Worm (Caenorhabditis elegans) whole organism, early embryonic: ENCODE results near the gene T07A9.14.

ENCODE experiments used
- B0310.2 ChIP-seq: sonication (generic microtip); optimal IDR thresholded peaks from 2 replicates; lab custom pipeline; 2016; ENCODE audit warnings: mild to moderate bottlenecking, missing genetic modification characterization, missing compliant biosample characterization
- F13C5.2 ChIP-seq: sonication (generic microtip); optimal IDR thresholded peaks from 2 replicates; lab custom pipeline; 2017; ENCODE audit warnings: mild to moderate bottlenecking, missing genetic modification characterization, inconsistent platforms, missing compliant biosample characterization
- aly-1 ChIP-seq: sonication (generic microtip); optimal IDR thresholded peaks from 2 replicates; lab custom pipeline; 2016; ENCODE audit warnings: missing genetic modification characterization, missing compliant biosample characterization
- ama-1 ChIP-seq: fragments of 150-350 bp; optimal IDR thresholded peaks from 2 replicates; lab custom pipeline; 2014
- ceh-13 ChIP-seq: fragments of 200-800 bp; sonication (Bioruptor generic); optimal IDR thresholded peaks from 2 replicates; lab custom pipeline; 2018; ENCODE audit warnings: mild to moderate bottlenecking, missing genetic modification characterization, missing compliant biosample characterization
- ceh-36 ChIP-seq: sonication (generic microtip); optimal IDR thresholded peaks from 2 replicates; lab custom pipeline; 2016; ENCODE audit warnings: missing genetic modification characterization, inconsistent platforms, missing compliant biosample characterization
- ets-7 ChIP-seq: sonication (generic microtip); optimal IDR thresholded peaks from 2 replicates; lab custom pipeline; 2016; ENCODE audit warnings: missing genotype, missing genetic modification characterization, missing compliant biosample characterization
- flt-1 ChIP-seq: fragments of 200-800 bp; sonication (Bioruptor generic); IDR thresholded peaks from 2 replicates; pipeline ENCODE4 v1.3.6; 2022; ENCODE audit warnings: missing genetic modification characterization, missing compliant biosample characterization
- hmbx-1 ChIP-seq: sonication (generic microtip); optimal IDR thresholded peaks from 2 replicates; lab custom pipeline; 2016; ENCODE audit warnings: mild to moderate bottlenecking, missing genetic modification characterization, missing compliant biosample characterization
- hmg-4 ChIP-seq: fragments of 200-800 bp; sonication (Bioruptor generic); optimal IDR thresholded peaks from 2 replicates; lab custom pipeline; 2018; ENCODE audit warnings: mild to moderate bottlenecking, missing genetic modification characterization, missing compliant biosample characterization
- hnd-1 ChIP-seq: sonication (generic microtip); optimal IDR thresholded peaks from 2 replicates; lab custom pipeline; 2016; ENCODE audit warnings: missing genetic modification characterization, missing compliant biosample characterization
- pes-1 ChIP-seq: fragments of 200-800 bp; sonication (Bioruptor generic); IDR thresholded peaks from 2 replicates; pipeline ENCODE4 v1.3.6; 2022; ENCODE audit warnings: missing genetic modification reagents, missing genetic modification characterization, missing compliant biosample characterization
- scrt-1 ChIP-seq: fragments of 200-800 bp; sonication (Bioruptor generic); IDR thresholded peaks from 2 replicates; pipeline ENCODE4 v1.3.6; 2022; ENCODE audit warnings: missing genetic modification characterization, missing compliant biosample characterization
- sea-1 ChIP-seq: fragments of 200-800 bp; sonication (Bioruptor generic); conservative IDR thresholded peaks from 2 replicates; pipeline ENCODE4 v1.3.6; 2022; ENCODE audit warnings: missing genetic modification characterization, missing compliant biosample characterization
- tbx-11 ChIP-seq: fragments of 200-800 bp; sonication (Bioruptor generic); IDR thresholded peaks from 2 replicates; pipeline ENCODE4 v1.3.6; 2022; ENCODE audit warnings: missing genetic modification characterization, missing compliant biosample characterization
- tbx-37 ChIP-seq: fragments of 200-800 bp; sonication (Bioruptor generic); conservative IDR thresholded peaks from 2 replicates; pipeline ENCODE4 v1.3.6; 2022; ENCODE audit warnings: missing genetic modification reagents, missing genetic modification characterization, missing compliant biosample characterization
- tra-4 ChIP-seq: sonication (generic microtip); optimal IDR thresholded peaks from 2 replicates; lab custom pipeline; 2017; ENCODE audit warnings: missing genetic modification characterization, missing compliant biosample characterization

T07A9.14 gene

ce11 chrIV:375915-376314 is 10.6 kb upstream of the T07A9.14 start, which contains the start of gene fln-1:
TSS of gene fln-1 (minus strand) at chrIV:376015.
- TF ChIP-seq ets-7 (no peak), sea-1 (GFP tag; lab: Robert Waterston, UW) (no peak), flt-1 (GFP tag; lab: Robert Waterston, UW) (no peak)

ce11 chrIV:377791-378190 is 8.7 kb upstream of the T07A9.14 start:
- TF ChIP-seq tra-4 (tag; lab: Kevin White, UChicago) (no peak), tbx-11 (GFP tag; lab: Robert Waterston, UW) (no peak), aly-1 (tag; lab: Kevin White, UChicago) (no peak), hmbx-1 (tag; lab: Kevin White, UChicago) (no peak), tbx-37 (GFP tag; lab: Robert Waterston, UW) (no peak), pes-1 (GFP tag; lab: Robert Waterston, UW) (no peak), hnd-1 (no peak), scrt-1 (no peak), ama-1 (lab: Kevin White, UChicago) (no peak)

ce11 chrIV:378367-378766 is 8.1 kb upstream of the T07A9.14 start:
- no peak for TF ChIP-seq tbx-11 (GFP tag; lab: Robert Waterston, UW)
- TF ChIP-seq ama-1 (lab: Kevin White, UChicago), result no peak
- no peak for TF ChIP-seq B0310.2 (tag; lab: Kevin White, UChicago)
- no peak for TF ChIP-seq ceh-13 (GFP tag; lab: Kevin White, UChicago)
- no peak for TF ChIP-seq hmg-4
- TF ChIP-seq hnd-1, result no peak
- no peak for TF ChIP-seq ets-7
- TF ChIP-seq flt-1 (GFP tag; lab: Robert Waterston, UW), result no peak
- TF ChIP-seq tbx-37 (GFP tag; lab: Robert Waterston, UW), result no peak
- TF ChIP-seq ceh-36 (tag; lab: Kevin White, UChicago), result no peak
- TF ChIP-seq sea-1 (GFP tag; lab: Robert Waterston, UW), result no peak
- TF ChIP-seq aly-1 (tag; lab: Kevin White, UChicago), result no peak
- no peak for TF ChIP-seq F13C5.2 (tag; lab: Kevin White, UChicago)
- no peak for TF ChIP-seq hmbx-1 (tag; lab: Kevin White, UChicago)
- no peak for TF ChIP-seq pes-1 (GFP tag; lab: Robert Waterston, UW)
- TF ChIP-seq tra-4 (tag; lab: Kevin White, UChicago), result no peak
- TF ChIP-seq scrt-1, result no peak

- TF ChIP-seq scrt-1 (no peak), pes-1 (GFP tag; lab: Robert Waterston, UW) (no peak), B0310.2 (tag; lab: Kevin White, UChicago) (no peak), aly-1 (tag; lab: Kevin White, UChicago) (no peak), F13C5.2 (tag; lab: Kevin White, UChicago) (no peak), tra-4 (tag; lab: Kevin White, UChicago) (no peak), ama-1 (lab: Kevin White, UChicago) (no peak), hmbx-1 (tag; lab: Kevin White, UChicago) (no peak), ets-7 (no peak), ceh-36 (tag; lab: Kevin White, UChicago) (no peak), hnd-1 (no peak), tbx-11 (GFP tag; lab: Robert Waterston, UW) (no peak)
These were observed 7.7 kb upstream of the T07A9.14 start for ce11 chrIV:378838-379237.

ce11 chrIV:379605-380004 is 6.9 kb upstream of the T07A9.14 start:
- no peak for TF ChIP-seq B0310.2 (tag; lab: Kevin White, UChicago)
- no peak for TF ChIP-seq hmbx-1 (tag; lab: Kevin White, UChicago)
- no peak for TF ChIP-seq pes-1 (GFP tag; lab: Robert Waterston, UW)
- TF ChIP-seq scrt-1, result no peak
- TF ChIP-seq tbx-11 (GFP tag; lab: Robert Waterston, UW), result no peak
- TF ChIP-seq ceh-36 (tag; lab: Kevin White, UChicago), result no peak
- no peak for TF ChIP-seq aly-1 (tag; lab: Kevin White, UChicago)
- no peak for TF ChIP-seq ets-7
- TF ChIP-seq hmg-4, result no peak
- TF ChIP-seq tbx-37 (GFP tag; lab: Robert Waterston, UW), result no peak
- no peak for TF ChIP-seq sea-1 (GFP tag; lab: Robert Waterston, UW)
- no peak for TF ChIP-seq tra-4 (tag; lab: Kevin White, UChicago)
- TF ChIP-seq flt-1 (GFP tag; lab: Robert Waterston, UW), result no peak
- no peak for TF ChIP-seq F13C5.2 (tag; lab: Kevin White, UChicago)
- no peak for TF ChIP-seq ceh-13 (GFP tag; lab: Kevin White, UChicago)
- no peak for TF ChIP-seq hnd-1
- TF ChIP-seq ama-1 (lab: Kevin White, UChicago), result no peak

ce11 chrIV:383135-383731 is 3.3 kb upstream of the T07A9.14 start, which contains the start of gene spl-1:
TSS of gene spl-1 (minus strand) at chrIV:383185.
- TF ChIP-seq tbx-11 (GFP tag; lab: Robert Waterston, UW) (no peak), B0310.2 (tag; lab: Kevin White, UChicago) (no peak), hnd-1 (no peak), flt-1 (GFP tag; lab: Robert Waterston, UW) (no peak), tra-4 (tag; lab: Kevin White, UChicago) (no peak), ceh-13 (GFP tag; lab: Kevin White, UChicago) (no peak), ama-1 (lab: Kevin White, UChicago) (no peak), F13C5.2 (tag; lab: Kevin White, UChicago) (no peak), tbx-37 (GFP tag; lab: Robert Waterston, UW) (no peak), ets-7 (no peak), ceh-36 (tag; lab: Kevin White, UChicago) (no peak), aly-1 (tag; lab: Kevin White, UChicago) (no peak)
